Fruit fly (Drosophila melanogaster): ENCODE measurements around the gene MME1.

- TF ChIP-seq CG1620 (GFP tag; optimal IDR thresholded peaks at IDR 0.05), result no peak
- TF ChIP-seq Mnt (GFP tag; optimal IDR thresholded peaks at IDR 0.05), result no peak
- TF ChIP-seq CG14711 (tag; optimal IDR thresholded peaks at IDR 0.05), result no peak
- TF ChIP-seq CG33017 (tag; optimal IDR thresholded peaks at IDR 0.05), result no peak
- TF ChIP-seq kay (GFP tag; ENCODE audit: borderline replicate concordance), result no peak
- no peak for TF ChIP-seq cnc (optimal IDR thresholded peaks at IDR 0.05)
- TF ChIP-seq CG7101 (tag; optimal IDR thresholded peaks at IDR 0.05), result no peak
- no peak for TF ChIP-seq Clk (GFP tag; optimal IDR thresholded peaks at IDR 0.05)
Measured at dm6 chr2L:7049680-7050289, 22.5 kb downstream of the MME1 start.
